Fruit fly (Drosophila melanogaster) whole organism, prepupa: Measurements from ENCODE around the gene CG42819.
A peak's percentile ranks its signal among the peaks of the same experiment; 100 is the strongest.

Experiments
- CG10669 ChIP-seq: fragments of 200-800 bp; sonication (Bioruptor generic); optimal IDR thresholded peaks from 3 replicates; lab custom pipeline; 2018; ENCODE audit warnings: missing biosample characterization, mild to moderate bottlenecking, missing genetic modification characterization, moderate library complexity
- CG1621 ChIP-seq: fragments of 200-800 bp; sonication (Bioruptor generic); optimal IDR thresholded peaks from 3 replicates; lab custom pipeline; 2018; ENCODE audit warnings: missing biosample characterization, mild to moderate bottlenecking, missing genetic modification characterization
- CG16779 ChIP-seq: fragments of 200-800 bp; sonication (Bioruptor generic); optimal IDR thresholded peaks from 3 replicates; lab custom pipeline; 2017; ENCODE audit warnings: missing biosample characterization, mild to moderate bottlenecking, missing genetic modification characterization
- CG6808 ChIP-seq: fragments of 200-800 bp; sonication (Bioruptor generic); optimal IDR thresholded peaks from 3 replicates; lab custom pipeline; 2017; ENCODE audit warnings: missing biosample characterization, missing genetic modification characterization, mild to moderate bottlenecking, moderate library complexity, missing genetic modification reagents
- Lpt ChIP-seq: fragments of 200-800 bp; sonication (Bioruptor generic); optimal IDR thresholded peaks from 3 replicates; lab custom pipeline; 2016; ENCODE audit warnings: missing biosample characterization, missing genetic modification characterization
- Sox15 ChIP-seq: fragments of 200-800 bp; sonication (Bioruptor generic); optimal IDR thresholded peaks from 3 replicates; lab custom pipeline; 2016; ENCODE audit warnings: missing biosample characterization, missing genetic modification characterization
- esn ChIP-seq: fragments of 200-800 bp; sonication (Bioruptor generic); optimal IDR thresholded peaks from 2 replicates; lab custom pipeline; 2016; ENCODE audit warnings: missing biosample characterization, mild to moderate bottlenecking, missing genetic modification characterization, moderate library complexity
- fd85E ChIP-seq: fragments of 200-800 bp; sonication (Bioruptor generic); optimal IDR thresholded peaks from 3 replicates; lab custom pipeline; 2016; ENCODE audit warnings: missing biosample characterization, missing genetic modification characterization
- svp ChIP-seq: fragments of 200-800 bp; sonication (Bioruptor generic); peaks from one replicate; lab custom pipeline; 2016; ENCODE audit warnings: missing biosample characterization, missing genetic modification characterization
- vri ChIP-seq: fragments of 200-800 bp; sonication (Bioruptor generic); optimal IDR thresholded peaks from 3 replicates; lab custom pipeline; 2016; ENCODE audit warnings: missing biosample characterization, mild to moderate bottlenecking, missing genetic modification characterization

DNA sequence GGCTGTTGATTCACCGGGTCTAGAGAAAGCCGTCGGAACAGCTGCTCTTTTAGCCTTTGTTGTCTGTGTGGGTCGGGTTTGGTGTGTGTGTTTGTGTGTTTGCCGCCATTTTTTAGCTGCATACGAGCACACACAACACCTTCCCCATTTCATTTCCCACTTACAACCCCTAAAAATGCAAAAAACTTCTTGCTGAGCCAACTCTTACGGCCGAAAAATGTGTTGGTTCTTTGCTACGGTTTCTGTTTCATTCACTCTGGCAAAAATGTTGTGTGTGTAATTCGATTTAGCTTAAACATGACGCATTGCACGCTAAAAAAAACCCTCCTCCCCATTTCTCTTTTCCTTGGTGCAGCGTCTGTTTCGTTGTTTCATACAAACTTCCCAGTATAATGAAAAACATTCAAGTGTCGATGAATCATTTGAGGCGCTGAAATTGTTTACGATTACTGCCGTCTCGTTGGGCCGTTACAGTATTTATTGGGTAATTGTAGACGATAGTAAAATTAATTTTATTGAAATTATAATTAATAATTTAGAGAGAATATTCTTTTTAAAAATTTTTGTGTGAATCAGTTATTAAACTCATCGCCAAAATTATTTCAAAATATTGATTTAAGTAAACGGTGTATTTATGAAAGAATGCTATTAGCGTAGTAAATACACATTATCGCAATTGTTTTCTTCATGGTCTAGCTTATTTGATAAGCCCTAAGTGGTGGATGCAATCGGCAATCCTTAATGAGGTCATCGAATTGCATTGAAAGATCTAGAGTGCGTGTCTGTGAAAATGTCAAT lies 37.0 kb upstream of the CG42819 start:
- TF ChIP-seq CG16779 (tag; lab: Kevin White, UChicago) (no peak), CG6808 (GFP tag; lab: Kevin White, UChicago) (no peak), fd85E (no peak), svp (GFP tag; lab: Kevin White, UChicago) (peak; percentile 85), Lpt (no peak), Sox15 (GFP tag; lab: Kevin White, UChicago) (no peak), esn (peak; percentile 5), CG10669 (no peak), vri (GFP tag; lab: Kevin White, UChicago) (peak; percentile 42), CG1621 (no peak)
